Fruit fly (Drosophila melanogaster) whole organism, embryonic: ENCODE data around the gene ewg.

ENCODE experiments used
- Atf3 ChIP-seq: fragments of 200-800 bp; sonication (Bioruptor generic); optimal IDR thresholded peaks from 3 replicates; lab custom pipeline; 2016; ENCODE audit warnings: missing biosample characterization, missing genetic modification characterization
- BEAF-32 ChIP-seq: fragments of 200-800 bp; sonication (Bioruptor generic); optimal IDR thresholded peaks from 3 replicates; lab custom pipeline; 2017; ENCODE audit warnings: missing biosample characterization, missing genetic modification characterization, mild to moderate bottlenecking, moderate library complexity, missing genetic modification reagents
- CG10366 ChIP-seq: fragments of 200-800 bp; sonication (Bioruptor generic); IDR thresholded peaks from 2 replicates; pipeline ENCODE4 v1.3.6; 2022; ENCODE audit warnings: missing biosample characterization, missing genetic modification characterization
- CG10979 ChIP-seq: fragments of 200-800 bp; sonication (Bioruptor generic); optimal IDR thresholded peaks from 2 replicates; lab custom pipeline; 2018; ENCODE audit warnings: missing biosample characterization, mild to moderate bottlenecking, missing genetic modification characterization, moderate library complexity
- CG11456 ChIP-seq: fragments of 200-800 bp; sonication (Bioruptor generic); IDR thresholded peaks from 3 replicates; pipeline ENCODE4 v1.3.6; 2022; ENCODE audit warnings: missing biosample characterization, missing genetic modification characterization
- CG11504 ChIP-seq: fragments of 200-800 bp; sonication (Bioruptor generic); optimal IDR thresholded peaks from 3 replicates; lab custom pipeline; 2019; ENCODE audit warnings: missing biosample characterization, mild to moderate bottlenecking, missing genetic modification characterization, moderate library complexity
- CG11695 ChIP-seq: fragments of 200-800 bp; sonication (Bioruptor generic); IDR thresholded peaks from 3 replicates; pipeline ENCODE4 v1.3.6; 2022; ENCODE audit warnings: missing biosample characterization, missing genetic modification characterization
- CG13296 ChIP-seq: fragments of 200-800 bp; sonication (Bioruptor generic); optimal IDR thresholded peaks from 3 replicates; lab custom pipeline; 2018; ENCODE audit warnings: missing biosample characterization, mild to moderate bottlenecking, missing genetic modification characterization
- CG15269 ChIP-seq: fragments of 200-800 bp; sonication (Bioruptor generic); optimal IDR thresholded peaks from 2 replicates; lab custom pipeline; 2018; ENCODE audit warnings: missing biosample characterization, mild to moderate bottlenecking, missing genetic modification characterization, moderate library complexity
- CG17568 ChIP-seq: fragments of 200-800 bp; sonication (Bioruptor generic); optimal IDR thresholded peaks from 2 replicates; lab custom pipeline; 2018; ENCODE audit warnings: missing biosample characterization, mild to moderate bottlenecking, missing genetic modification characterization, moderate library complexity
- CG18476 ChIP-seq: fragments of 200-800 bp; sonication (Bioruptor generic); optimal IDR thresholded peaks from 2 replicates; lab custom pipeline; 2016; ENCODE audit warnings: missing biosample characterization, mild to moderate bottlenecking, missing genetic modification characterization
- CG31365 ChIP-seq: fragments of 200-800 bp; sonication (Bioruptor generic); optimal IDR thresholded peaks from 2 replicates; lab custom pipeline; 2018; ENCODE audit warnings: missing biosample characterization, mild to moderate bottlenecking, missing genetic modification characterization
- CG33557 ChIP-seq: fragments of 200-800 bp; sonication (Bioruptor generic); optimal IDR thresholded peaks from 2 replicates; lab custom pipeline; 2019; ENCODE audit warnings: missing biosample characterization, mild to moderate bottlenecking, missing genetic modification characterization, moderate library complexity
- CG4360 ChIP-seq: fragments of 200-800 bp; sonication (Bioruptor generic); IDR thresholded peaks from 2 replicates; pipeline ENCODE4 v1.3.6; 2022; ENCODE audit warnings: missing biosample characterization, missing genetic modification characterization
- CG43689 ChIP-seq: fragments of 200-800 bp; sonication (Bioruptor generic); IDR thresholded peaks from 2 replicates; pipeline ENCODE4 v1.3.6; 2022; ENCODE audit warnings: missing biosample characterization, missing genetic modification characterization
- CG4820 ChIP-seq: fragments of 200-800 bp; sonication (Bioruptor generic); optimal IDR thresholded peaks from 3 replicates; lab custom pipeline; 2016; ENCODE audit warnings: missing biosample characterization, missing genetic modification characterization
- CG5180 ChIP-seq: fragments of 200-800 bp; sonication (Bioruptor generic); optimal IDR thresholded peaks from 3 replicates; lab custom pipeline; 2017; ENCODE audit warnings: missing biosample characterization, missing genetic modification characterization, mild to moderate bottlenecking, moderate library complexity, missing genetic modification reagents
- CG6175 ChIP-seq: fragments of 200-800 bp; sonication (Bioruptor generic); IDR thresholded peaks from 3 replicates; pipeline ENCODE4 v1.3.6; 2022; ENCODE audit warnings: missing biosample characterization, missing genetic modification characterization
- CG6272 ChIP-seq: fragments of 200-800 bp; sonication (Bioruptor generic); IDR thresholded peaks from 2 replicates; pipeline ENCODE4 v1.3.6; 2022; ENCODE audit warnings: missing biosample characterization, missing genetic modification characterization
- CG7372 ChIP-seq: fragments of 200-800 bp; sonication (Bioruptor generic); IDR thresholded peaks from 2 replicates; pipeline ENCODE4 v1.3.6; 2022; ENCODE audit warnings: missing biosample characterization, missing genetic modification characterization
- CTCF ChIP-seq: fragments of 200-800 bp; sonication (Bioruptor generic); optimal IDR thresholded peaks from 2 replicates; lab custom pipeline; 2017; ENCODE audit warnings: missing biosample characterization, mild to moderate bottlenecking, missing genetic modification characterization, moderate library complexity
- Camta ChIP-seq: fragments of 200-800 bp; sonication (Bioruptor generic); optimal IDR thresholded peaks from 2 replicates; lab custom pipeline; 2016; ENCODE audit warnings: missing biosample characterization, missing genetic modification characterization
- Chrac-16 ChIP-seq: fragments of 200-800 bp; sonication (Bioruptor generic); optimal IDR thresholded peaks from 3 replicates; lab custom pipeline; 2016; ENCODE audit warnings: missing biosample characterization, missing genetic modification characterization
- D ChIP-seq, 2 experiments: fragments of 200-800 bp in 1 of 2; fragments of >200 bp in 1 of 2; sonication (Bioruptor generic) in 1 of 2; optimal IDR thresholded peaks; 2 replicates in 1 of 2; 3 replicates in 1 of 2; lab custom pipeline; 2017; ENCODE audit warnings: mild to moderate bottlenecking in 1 of 2, missing biosample characterization in 1 of 2, missing genetic modification characterization in 1 of 2, missing genetic modification reagents in 1 of 2
- Deaf1 ChIP-seq: fragments of 200-800 bp; optimal IDR thresholded peaks from 3 replicates; lab custom pipeline; 2019; ENCODE audit warnings: missing biosample characterization, mild to moderate bottlenecking, missing genetic modification characterization, moderate library complexity
- Doc2 ChIP-seq: fragments of 200-800 bp; sonication (Bioruptor generic); IDR thresholded peaks from 2 replicates; pipeline ENCODE4 v1.3.6; 2022; ENCODE audit warnings: missing biosample characterization, missing genetic modification characterization
- Drgx ChIP-seq: fragments of 200-800 bp; sonication (Bioruptor generic); IDR thresholded peaks from 2 replicates; pipeline ENCODE4 v1.3.6; 2022; ENCODE audit warnings: missing biosample characterization, missing genetic modification characterization
- Ets97D ChIP-seq: fragments of 200-800 bp; sonication (Bioruptor generic); optimal IDR thresholded peaks from 3 replicates; lab custom pipeline; 2016; ENCODE audit warnings: missing biosample characterization, missing genetic modification characterization
- Fer2 ChIP-seq: fragments of 200-800 bp; sonication (Bioruptor generic); optimal IDR thresholded peaks from 2 replicates; lab custom pipeline; 2018; ENCODE audit warnings: missing biosample characterization, mild to moderate bottlenecking, missing genetic modification characterization, moderate library complexity
- Max ChIP-seq: fragments of 200-800 bp; sonication (Bioruptor generic); optimal IDR thresholded peaks from 2 replicates; lab custom pipeline; 2016; ENCODE audit warnings: missing biosample characterization, mild to moderate bottlenecking, missing genetic modification characterization
- Med ChIP-seq: fragments of 200-800 bp; sonication (Bioruptor generic); peaks from one replicate; lab custom pipeline; 2016; ENCODE audit warnings: missing biosample characterization, missing genetic modification characterization, mild to moderate bottlenecking, inconsistent platforms, moderate library complexity
- Nf-YA ChIP-seq: fragments of 200-800 bp; sonication (Bioruptor generic); IDR thresholded peaks from 2 replicates; pipeline ENCODE4 v1.3.6; 2022; ENCODE audit warnings: missing biosample characterization, missing genetic modification characterization
- Nf-YB ChIP-seq: fragments of 200-800 bp; sonication (Bioruptor generic); optimal IDR thresholded peaks from 3 replicates; lab custom pipeline; 2019; ENCODE audit warnings: missing biosample characterization, mild to moderate bottlenecking, missing genetic modification characterization, moderate library complexity
- NfI ChIP-seq: fragments of 200-800 bp; sonication (Bioruptor generic); optimal IDR thresholded peaks from 3 replicates; lab custom pipeline; 2018; ENCODE audit warnings: missing biosample characterization, mild to moderate bottlenecking, missing genetic modification characterization, moderate library complexity
- Oli ChIP-seq: fragments of 200-800 bp; sonication (Bioruptor generic); optimal IDR thresholded peaks from 2 replicates; lab custom pipeline; 2018; ENCODE audit warnings: missing biosample characterization, mild to moderate bottlenecking, missing genetic modification characterization, moderate library complexity
- Opbp ChIP-seq: fragments of 200-800 bp; sonication (Bioruptor generic); IDR thresholded peaks from 3 replicates; pipeline ENCODE4 v1.3.6; 2022; ENCODE audit warnings: missing biosample characterization, missing genetic modification characterization; ENCODE audit not compliant: partially characterized antibody
- Tbp ChIP-seq: fragments of >200 bp; optimal IDR thresholded peaks from 2 replicates; lab custom pipeline; 2018; ENCODE audit warnings: missing biosample characterization, missing genetic modification characterization
- Vsx1 ChIP-seq: fragments of 200-800 bp; sonication (Bioruptor generic); optimal IDR thresholded peaks from 2 replicates; lab custom pipeline; 2017; ENCODE audit warnings: missing biosample characterization, mild to moderate bottlenecking, missing genetic modification characterization, missing genetic modification reagents
- amos ChIP-seq: fragments of 200-800 bp; sonication (Bioruptor generic); IDR thresholded peaks from 2 replicates; pipeline ENCODE4 v1.3.6; 2022; ENCODE audit warnings: missing biosample characterization, missing genetic modification characterization; ENCODE audit not compliant: partially characterized antibody
- ase ChIP-seq: fragments of 200-800 bp; sonication (Bioruptor generic); IDR thresholded peaks from 3 replicates; pipeline ENCODE4 v1.3.6; 2022; ENCODE audit warnings: missing biosample characterization, missing genetic modification characterization
- bab2 ChIP-seq: fragments of 200-800 bp; sonication (Bioruptor generic); optimal IDR thresholded peaks from 2 replicates; lab custom pipeline; 2016; ENCODE audit warnings: missing biosample characterization, missing genetic modification characterization
- cg ChIP-seq: fragments of 200-800 bp; sonication (Bioruptor generic); optimal IDR thresholded peaks from 3 replicates; lab custom pipeline; 2019; ENCODE audit warnings: missing biosample characterization, mild to moderate bottlenecking, missing genetic modification characterization, moderate library complexity
- danr ChIP-seq: fragments of 200-800 bp; sonication (Bioruptor generic); IDR thresholded peaks from 2 replicates; pipeline ENCODE4 v1.3.6; 2022; ENCODE audit warnings: missing biosample characterization, missing genetic modification characterization
- dpn ChIP-seq, 2 experiments: fragments of 200-800 bp; sonication (Bioruptor generic); optimal IDR thresholded peaks; 3 replicates each; lab custom pipeline; 2016; ENCODE audit warnings: missing biosample characterization in 2 of 2, missing genetic modification characterization in 2 of 2
- eyg ChIP-seq: fragments of 200-800 bp; sonication (Bioruptor generic); optimal IDR thresholded peaks from 3 replicates; lab custom pipeline; 2016; ENCODE audit warnings: missing biosample characterization, missing genetic modification characterization
- fru ChIP-seq: fragments of >200 bp; optimal IDR thresholded peaks from 2 replicates; lab custom pipeline; 2017
- lbe ChIP-seq: fragments of 200-800 bp; sonication (Bioruptor generic); optimal IDR thresholded peaks from 2 replicates; lab custom pipeline; 2016; ENCODE audit warnings: missing biosample characterization, mild to moderate bottlenecking, missing genetic modification characterization
- sd ChIP-seq: fragments of 200-800 bp; sonication (Bioruptor generic); optimal IDR thresholded peaks from 3 replicates; lab custom pipeline; 2018; ENCODE audit warnings: missing biosample characterization, mild to moderate bottlenecking, missing genetic modification characterization, moderate library complexity
- sima ChIP-seq: fragments of 200-800 bp; sonication (Bioruptor generic); optimal IDR thresholded peaks from 2 replicates; lab custom pipeline; 2016; ENCODE audit warnings: missing biosample characterization, missing genetic modification characterization
- sisA ChIP-seq: fragments of 200-800 bp; sonication (Bioruptor generic); IDR thresholded peaks from 2 replicates; pipeline ENCODE4 v1.3.6; 2022; ENCODE audit warnings: missing biosample characterization, missing genetic modification characterization
- slp2 ChIP-seq: fragments of 200-800 bp; sonication (Bioruptor generic); optimal IDR thresholded peaks from 2 replicates; lab custom pipeline; 2016; ENCODE audit warnings: missing biosample characterization, missing genetic modification characterization
- trem ChIP-seq: fragments of 200-800 bp; optimal IDR thresholded peaks from 3 replicates; lab custom pipeline; 2019; ENCODE audit warnings: missing biosample characterization, mild to moderate bottlenecking, missing genetic modification characterization, moderate library complexity

The ewg gene

dm6 chrX:245802-246201 is 33.7 kb downstream of the ewg start, which contains the start of the genes CG3038 and G9a (continued):
- TF ChIP-seq CG4360 (GFP tag; lab: Robert Waterston, UW) (no peak), Tbp (no peak), cg (peak; percentile 90), Chrac-16 (GFP tag; lab: Kevin White, UChicago) (peak; percentile 23), CG11695 (GFP tag; lab: Robert Waterston, UW) (no peak), CG18476 (GFP tag; lab: Kevin White, UChicago) (peak; percentile 8), NfI (no peak), sima (GFP tag; lab: Kevin White, UChicago) (no peak), Ets97D (GFP tag; lab: Kevin White, UChicago) (peak; percentile 94), CG43689 (no peak), Drgx (no peak), ase (GFP tag; lab: Robert Waterston, UW) (no peak), danr (no peak), CG15269 (tag; lab: Kevin White, UChicago) (no peak), Doc2 (no peak), Nf-YB (GFP tag; lab: Kevin White, UChicago) (peak; percentile 26), Camta (GFP tag; lab: Kevin White, UChicago) (no peak), CG13296 (GFP tag; lab: Kevin White, UChicago) (no peak), CG5180 (no peak), Max (no peak), CG10366 (no peak), CG11504 (no peak), fru (lab: Kevin White, UChicago) (no peak), CG33557 (no peak), Fer2 (tag; lab: Kevin White, UChicago) (no peak), Med (peak; percentile 95), Deaf1 (tag; lab: Kevin White, UChicago) (peak; percentile 31), Oli (no peak), trem (peak; percentile 87), CG31365 (tag; lab: Kevin White, UChicago) (no peak), CTCF (GFP tag; lab: Kevin White, UChicago) (peak; percentile 25), sisA (no peak), Opbp (GFP tag; lab: Robert Waterston, UW) (no peak), bab2 (GFP tag; lab: Kevin White, UChicago) (peak; percentile 9), BEAF-32 (peak; percentile 94), CG6272 (GFP tag; lab: Robert Waterston, UW) (peak; percentile 59; the same call in 1 of the 2 replicates), CG17568 (GFP tag; lab: Kevin White, UChicago) (peak; percentile 24), CG6175 (GFP tag; lab: Robert Waterston, UW) (no peak), Atf3 (GFP tag; lab: Kevin White, UChicago) (peak; percentile 25), sd (tag; lab: Kevin White, UChicago) (peak; percentile 92), CG4820 (GFP tag; lab: Kevin White, UChicago) (peak; percentile 22), CG11456 (GFP tag; lab: Robert Waterston, UW) (no peak), CG10979 (tag; lab: Kevin White, UChicago) (peak; percentile 4), amos (GFP tag; lab: Robert Waterston, UW) (no peak), slp2 (GFP tag; lab: Kevin White, UChicago) (no peak), D (optimal IDR thresholded peaks at IDR 0.05; lab: Kevin White, UChicago) (no peak), D (GFP tag; optimal IDR thresholded peaks at IDR 0.05; lab: Kevin White, UChicago) (peak; percentile 11), CG7372 (no peak), dpn (GFP tag; optimal IDR thresholded peaks at IDR 0.05; lab: Kevin White, UChicago) (peak; percentile 54 to 64), Nf-YA (GFP tag; lab: Robert Waterston, UW) (no peak), eyg (GFP tag; lab: Kevin White, UChicago) (peak; percentile 1), Vsx1 (GFP tag; lab: Kevin White, UChicago) (no peak), lbe (GFP tag; lab: Kevin White, UChicago) (no peak)
